Worm (Caenorhabditis elegans) whole organism, L1 larva: Measurements from ENCODE around the gene Y39G8B.2.

Source experiments
- Y116A8C.19 ChIP-seq: sonication (generic microtip); optimal IDR thresholded peaks from 2 replicates; lab custom pipeline; 2016; ENCODE audit warnings: missing compliant biosample characterization, missing genetic modification characterization, borderline replicate concordance
- egl-27 ChIP-seq, 2 experiments: fragments of 150-350 bp in 1 of 2; sonication (generic microtip); optimal IDR thresholded peaks; 3 replicates each; lab custom pipeline; 2017 to 2018; ENCODE audit warnings: missing biosample characterization in 2 of 2, missing genetic modification characterization in 2 of 2, missing genetic modification reagents in 2 of 2
- elt-3 ChIP-seq, 6 experiments: fragments of 150-350 bp in 1 of 6; sonication (generic microtip); optimal IDR thresholded peaks; 2 replicates each; lab custom pipeline; 2017 to 2018; ENCODE audit warnings: missing biosample characterization in 6 of 6, missing genetic modification characterization in 6 of 6, inconsistent platforms in 1 of 6
- hlh-17 ChIP-seq: fragments of 200-800 bp; sonication (Bioruptor generic); optimal IDR thresholded peaks from 2 replicates; lab custom pipeline; 2018; ENCODE audit warnings: missing genetic modification characterization, mild to moderate bottlenecking, missing compliant biosample characterization, moderate library complexity, borderline replicate concordance
- lin-13 ChIP-seq: fragments of 150-350 bp; optimal IDR thresholded peaks from 2 replicates; lab custom pipeline; 2014; ENCODE audit warnings: missing biosample characterization, missing genetic modification reagents, missing genetic modification characterization
- mdl-1 ChIP-seq, 2 experiments: fragments of 150-350 bp; optimal IDR thresholded peaks; 2 replicates each; lab custom pipeline; 2014 to 2017; ENCODE audit warnings: missing biosample characterization in 2 of 2, missing genetic modification characterization in 2 of 2, inconsistent platforms in 1 of 2
- nhr-12 ChIP-seq: sonication (generic microtip); optimal IDR thresholded peaks from 2 replicates; lab custom pipeline; 2017; ENCODE audit warnings: missing biosample characterization, missing genetic modification characterization
- nhr-237 ChIP-seq: fragments of 150-350 bp; optimal IDR thresholded peaks from 2 replicates; lab custom pipeline; 2014; ENCODE audit warnings: missing biosample characterization, missing genetic modification characterization
- nhr-28 ChIP-seq: fragments of 150-350 bp; optimal IDR thresholded peaks from 2 replicates; lab custom pipeline; 2014; ENCODE audit warnings: missing biosample characterization, missing genetic modification characterization
- pqm-1 ChIP-seq: sonication (generic microtip); optimal IDR thresholded peaks from 3 replicates; lab custom pipeline; 2017; ENCODE audit warnings: missing biosample characterization, missing genetic modification characterization
- unc-130 ChIP-seq: fragments of 150-350 bp; optimal IDR thresholded peaks from 2 replicates; lab custom pipeline; 2017; ENCODE audit warnings: missing biosample characterization, missing genetic modification characterization, inconsistent platforms
- xbp-1 ChIP-seq: sonication (generic microtip); optimal IDR thresholded peaks from 2 replicates; lab custom pipeline; 2016; ENCODE audit warnings: missing genetic modification characterization, missing compliant biosample characterization
- zag-1 ChIP-seq: fragments of 150-350 bp; optimal IDR thresholded peaks from 2 replicates; lab custom pipeline; 2014; ENCODE audit warnings: missing biosample characterization, missing genetic modification characterization

DNA sequence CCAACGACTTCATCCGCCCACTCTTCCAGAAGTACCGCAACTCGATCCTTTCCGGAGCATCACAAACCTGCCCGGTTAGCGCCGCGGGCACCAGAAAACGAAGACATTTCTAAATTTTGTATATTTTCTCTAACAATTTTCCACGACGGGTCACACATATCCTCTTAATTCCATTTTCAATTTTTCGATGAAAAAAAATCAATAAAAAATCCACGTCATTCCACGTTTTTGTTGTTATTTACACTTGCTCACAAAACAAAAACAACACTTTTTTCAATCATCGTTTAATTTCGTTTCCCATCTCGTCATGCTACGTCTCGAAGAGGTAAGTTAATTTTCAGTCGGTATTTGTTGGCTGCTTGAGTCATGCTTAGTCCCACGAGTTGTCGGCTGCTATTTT is 32.3 kb upstream of the Y39G8B.2 start, which contains the start of gene F01D5.7:
- TF ChIP-seq Y116A8C.19 (tag; lab: Kevin White, UChicago): no peak
- TF ChIP-seq pqm-1 (tag; lab: Kevin White, UChicago): no peak
- TF ChIP-seq zag-1: no peak
- TF ChIP-seq nhr-237 (tag; lab: Kevin White, UChicago): no peak
- no peak for TF ChIP-seq lin-13 (GFP tag; lab: Kevin White, UChicago)
- TF ChIP-seq egl-27 (tag; optimal IDR thresholded peaks at IDR 0.05; lab: Kevin White, UChicago): no peak
- no peak for TF ChIP-seq hlh-17 (GFP tag; lab: Kevin White, UChicago)
- TF ChIP-seq elt-3 (tag; optimal IDR thresholded peaks at IDR 0.05; lab: Kevin White, UChicago): no peak
- no peak for TF ChIP-seq mdl-1 (tag; optimal IDR thresholded peaks at IDR 0.05; lab: Kevin White, UChicago)
- no peak for TF ChIP-seq nhr-28 (tag; lab: Kevin White, UChicago)
- TF ChIP-seq unc-130: no peak
- TF ChIP-seq xbp-1: no peak
- TF ChIP-seq nhr-12 (tag; lab: Kevin White, UChicago): no peak
